Fruit fly (Drosophila melanogaster): ENCODE data around the gene CG14384.

Gene CG14384

dm6 chr3R:12960929-12961855 is 6.3 kb downstream of the CG14384 start, which contains the start of gene Spc25 (continued):
- TF ChIP-seq Dfd (GFP tag; optimal IDR thresholded peaks at IDR 0.05) = no peak
- peak; percentile 23 for TF ChIP-seq lab (GFP tag; optimal IDR thresholded peaks at IDR 0.05)
- peak; percentile 88 for TF ChIP-seq Doc3 (GFP tag; IDR thresholded peaks at IDR 0.05; ENCODE audit: partially characterized antibody)
- no peak for TF ChIP-seq CG4820 (GFP tag; optimal IDR thresholded peaks at IDR 0.05)
- TF ChIP-seq Deaf1 (tag; optimal IDR thresholded peaks at IDR 0.05) = no peak
- TF ChIP-seq Ets97D (GFP tag; optimal IDR thresholded peaks at IDR 0.05) = peak; percentile 86
- no peak for TF ChIP-seq aop (GFP tag; IDR thresholded peaks at IDR 0.05)
- peak; percentile 78 for TF ChIP-seq Antp (GFP tag; optimal IDR thresholded peaks at IDR 0.05)
- TF ChIP-seq tin (GFP tag; optimal IDR thresholded peaks at IDR 0.05) = peak; percentile 64
- peak; percentile 70 for TF ChIP-seq CG15514 (GFP tag; optimal IDR thresholded peaks at IDR 0.05)
- no peak for TF ChIP-seq CG12219 (GFP tag; optimal IDR thresholded peaks at IDR 0.05)
- no peak for TF ChIP-seq fd64A (GFP tag; optimal IDR thresholded peaks at IDR 0.05)
- peak; percentile 95 for TF ChIP-seq ato (GFP tag; IDR thresholded peaks at IDR 0.05; ENCODE audit: partially characterized antibody)
- peak; percentile 51 for TF ChIP-seq her (GFP tag; optimal IDR thresholded peaks at IDR 0.05)
- TF ChIP-seq CG7786 (GFP tag; optimal IDR thresholded peaks at IDR 0.05) = peak; percentile 37
- TF ChIP-seq Eip74EF (GFP tag; optimal IDR thresholded peaks at IDR 0.05) = no peak
- peak; percentile 72 for TF ChIP-seq CG1603 (tag; optimal IDR thresholded peaks at IDR 0.05)
- TF ChIP-seq CG2678 (tag; optimal IDR thresholded peaks at IDR 0.05) = peak; percentile 9
- TF ChIP-seq cato (GFP tag; optimal IDR thresholded peaks at IDR 0.05; ENCODE audit: borderline replicate concordance) = no peak
- peak; percentile 49 for TF ChIP-seq CG9797 (GFP tag; optimal IDR thresholded peaks at IDR 0.05)
- no peak for TF ChIP-seq dan (GFP tag; IDR thresholded peaks at IDR 0.05)
- no peak for TF ChIP-seq so (GFP tag; IDR thresholded peaks at IDR 0.05)
- no peak for TF ChIP-seq dimm (GFP tag; IDR thresholded peaks at IDR 0.05)
- peak; percentile 60 for TF ChIP-seq Lhr (GFP tag; optimal IDR thresholded peaks at IDR 0.05)
- no peak for TF ChIP-seq HLHmδ (GFP tag; optimal IDR thresholded peaks at IDR 0.05)
- peak; percentile 75; the same call in 1 of the 2 replicates for TF ChIP-seq Rfx (GFP tag; IDR thresholded peaks at IDR 0.05)
- TF ChIP-seq CG30020 (tag; optimal IDR thresholded peaks at IDR 0.05) = peak; percentile 39
- no peak for TF ChIP-seq CG6654 (GFP tag; optimal IDR thresholded peaks at IDR 0.05)
- no peak for TF ChIP-seq CG10565 (GFP tag; optimal IDR thresholded peaks at IDR 0.05)
- TF ChIP-seq Abd-B (GFP tag; optimal IDR thresholded peaks at IDR 0.05) = no peak
- peak; percentile 51 for TF ChIP-seq CG12391 (tag; optimal IDR thresholded peaks at IDR 0.05)
- TF ChIP-seq amos (GFP tag; IDR thresholded peaks at IDR 0.05; ENCODE audit: partially characterized antibody) = peak; percentile 96
- TF ChIP-seq CG15696 (tag; optimal IDR thresholded peaks at IDR 0.05) = peak; percentile 7
- peak; percentile 14 for TF ChIP-seq Hr3 (GFP tag; optimal IDR thresholded peaks at IDR 0.05)
- TF ChIP-seq bowl (GFP tag; IDR thresholded peaks at IDR 0.05) = no peak
- TF ChIP-seq NC2β (GFP tag; optimal IDR thresholded peaks at IDR 0.05) = peak; percentile 24
- peak; percentile 52 for TF ChIP-seq ind (GFP tag; optimal IDR thresholded peaks at IDR 0.05)
- peak; percentile 54 for TF ChIP-seq CG10366 (GFP tag; IDR thresholded peaks at IDR 0.05)
- TF ChIP-seq CG17385 (GFP tag; optimal IDR thresholded peaks at IDR 0.05) = no peak
- TF ChIP-seq CG3281 (GFP tag; optimal IDR thresholded peaks at IDR 0.05) = peak; percentile 9
- TF ChIP-seq CG9437 (GFP tag; optimal IDR thresholded peaks at IDR 0.05) = no peak
- peak; percentile 87 for TF ChIP-seq tna (GFP tag; IDR thresholded peaks at IDR 0.05; ENCODE audit: partially characterized antibody)
- TF ChIP-seq vfl (GFP tag; optimal IDR thresholded peaks at IDR 0.05) = peak; percentile 67
- TF ChIP-seq CG13624 (GFP tag; optimal IDR thresholded peaks at IDR 0.05) = peak; percentile 55
- no peak for TF ChIP-seq CG6765 (GFP tag; optimal IDR thresholded peaks at IDR 0.05)
- no peak for TF ChIP-seq tup (GFP tag; optimal IDR thresholded peaks at IDR 0.05)
- peak; percentile 38 for TF ChIP-seq CG13775 (GFP tag; optimal IDR thresholded peaks at IDR 0.05)
- no peak for TF ChIP-seq CG8281 (tag; optimal IDR thresholded peaks at IDR 0.05)

Data from whole organism, embryonic.